Worm (Caenorhabditis elegans) whole organism, late embryonic: ENCODE data around the gene mca-3.

ENCODE experiments used
- Y22D7AL.16 ChIP-seq: sonication (generic microtip); optimal IDR thresholded peaks from 2 replicates; lab custom pipeline; 2016; ENCODE audit warnings: missing genetic modification characterization, missing compliant biosample characterization
- ahr-1 ChIP-seq: sonication (generic microtip); optimal IDR thresholded peaks from 2 replicates; lab custom pipeline; 2016; ENCODE audit warnings: missing genetic modification characterization, missing compliant biosample characterization
- ceh-22 ChIP-seq: sonication (generic microtip); optimal IDR thresholded peaks from 2 replicates; lab custom pipeline; 2017; ENCODE audit warnings: missing biosample characterization, missing genetic modification characterization
- ceh-24 ChIP-seq: sonication (generic microtip); optimal IDR thresholded peaks from 2 replicates; lab custom pipeline; 2016; ENCODE audit warnings: mild to moderate bottlenecking, missing genetic modification characterization, missing compliant biosample characterization
- dve-1 ChIP-seq: sonication (generic microtip); optimal IDR thresholded peaks from 2 replicates; lab custom pipeline; 2017; ENCODE audit warnings: antibody characterized with exemption, mild to moderate bottlenecking, missing genetic modification characterization, missing compliant biosample characterization
- nfya-1 ChIP-seq: sonication (generic microtip); optimal IDR thresholded peaks from 2 replicates; lab custom pipeline; 2017; ENCODE audit warnings: missing genetic modification characterization, mild to moderate bottlenecking, missing compliant biosample characterization, antibody characterized with exemption, moderate library complexity
- pat-9 ChIP-seq: fragments of 200-800 bp; sonication (Bioruptor generic); optimal IDR thresholded peaks from 2 replicates; lab custom pipeline; 2018; ENCODE audit warnings: mild to moderate bottlenecking, missing genetic modification characterization, moderate library complexity, missing compliant biosample characterization
- pha-2 ChIP-seq: sonication (generic microtip); optimal IDR thresholded peaks from 2 replicates; lab custom pipeline; 2017; ENCODE audit warnings: mild to moderate bottlenecking, missing genetic modification characterization, missing compliant biosample characterization
- ref-2 ChIP-seq: sonication (generic microtip); optimal IDR thresholded peaks from 2 replicates; lab custom pipeline; 2016; ENCODE audit warnings: missing genetic modification characterization, missing compliant biosample characterization
- tbx-7 ChIP-seq: sonication (generic microtip); optimal IDR thresholded peaks from 2 replicates; lab custom pipeline; 2016; ENCODE audit warnings: missing genotype, missing genetic modification characterization, missing compliant biosample characterization
- unc-42 ChIP-seq: sonication (generic microtip); optimal IDR thresholded peaks from 2 replicates; lab custom pipeline; 2016; ENCODE audit warnings: missing genotype, missing genetic modification characterization, missing compliant biosample characterization

Gene mca-3

DNA sequence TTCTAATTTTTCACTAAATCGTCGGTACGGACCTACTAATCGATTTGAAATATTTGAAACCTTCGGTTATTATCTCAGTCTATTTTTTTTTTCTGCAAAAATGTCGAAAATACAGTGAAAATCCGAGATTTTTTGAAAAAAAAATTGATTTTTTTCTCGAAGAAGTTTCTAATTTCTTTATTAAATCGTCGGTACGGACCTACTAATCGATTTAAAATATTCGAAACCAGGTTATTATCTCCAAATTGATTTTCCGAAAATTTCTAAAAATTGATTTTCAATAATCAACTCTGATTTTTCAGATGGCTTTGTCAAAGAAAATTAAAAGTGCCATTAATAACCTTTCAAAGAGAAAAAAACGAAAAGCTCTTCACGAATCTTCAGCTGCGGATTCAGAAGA lies 79.5 kb downstream of the mca-3 start, which contains the start of gene ivph-3:
ivph-3 (plus strand) TSS at position 301 of the 400 bp plus-strand sequence.
- TF ChIP-seq tbx-7 (tag; lab: Kevin White, UChicago) (no peak), pha-2 (no peak), unc-42 (tag; lab: Kevin White, UChicago) (no peak), ceh-24 (tag; lab: Kevin White, UChicago) (no peak), ref-2 (tag; lab: Kevin White, UChicago) (no peak), Y22D7AL.16 (tag; lab: Kevin White, UChicago) (no peak), ahr-1 (tag; lab: Kevin White, UChicago) (no peak), pat-9 (no peak), nfya-1 (tag; lab: Kevin White, UChicago) (no peak), dve-1 (tag; lab: Kevin White, UChicago) (no peak), ceh-22 (no peak)
